Worm (Caenorhabditis elegans) whole organism, young adult: Measurements from ENCODE around the gene npp-20.
A peak's percentile ranks its signal among the peaks of the same experiment; 100 is the strongest.

Source experiments
- C17E4.6 ChIP-seq: fragments of 200-800 bp; sonication (Bioruptor generic); IDR thresholded peaks from 2 replicates; pipeline ENCODE4 v1.3.6; 2022; ENCODE audit warnings: missing genetic modification reagents, missing genetic modification characterization, missing compliant biosample characterization
- F22D6.2 ChIP-seq: sonication (generic microtip); optimal IDR thresholded peaks from 2 replicates; lab custom pipeline; 2016; ENCODE audit warnings: mild to moderate bottlenecking, missing genetic modification characterization, missing compliant biosample characterization
- F52B5.7 ChIP-seq: sonication (generic microtip); optimal IDR thresholded peaks from 2 replicates; lab custom pipeline; 2016; ENCODE audit warnings: mild to moderate bottlenecking, missing genetic modification characterization, missing compliant biosample characterization
- F57A8.1 ChIP-seq: fragments of 200-800 bp; sonication (Bioruptor generic); optimal IDR thresholded peaks from 2 replicates; lab custom pipeline; 2018; ENCODE audit warnings: mild to moderate bottlenecking, missing genetic modification characterization, moderate library complexity, missing compliant biosample characterization
- K11D2.4 ChIP-seq: fragments of 200-800 bp; sonication (Bioruptor generic); IDR thresholded peaks from 2 replicates; pipeline ENCODE4 v1.3.6; 2022; ENCODE audit warnings: missing genetic modification reagents, missing genetic modification characterization, missing compliant biosample characterization
- T26A5.8 ChIP-seq: sonication (generic microtip); optimal IDR thresholded peaks from 2 replicates; lab custom pipeline; 2016; ENCODE audit warnings: missing genetic modification characterization, missing compliant biosample characterization
- Y53G8AR.9 ChIP-seq: fragments of 200-800 bp; sonication (Bioruptor generic); conservative IDR thresholded peaks from 2 replicates; pipeline ENCODE4 v1.3.6; 2022; ENCODE audit warnings: missing genetic modification reagents, missing genetic modification characterization, missing compliant biosample characterization
- Y56A3A.18 ChIP-seq: fragments of 200-800 bp; sonication (Bioruptor generic); IDR thresholded peaks from 2 replicates; pipeline ENCODE4 v1.3.6; 2022; ENCODE audit warnings: missing genetic modification reagents, missing genetic modification characterization, missing compliant biosample characterization
- atf-7 ChIP-seq: sonication (generic microtip); optimal IDR thresholded peaks from 2 replicates; lab custom pipeline; 2017; ENCODE audit warnings: mild to moderate bottlenecking, missing genetic modification characterization, missing compliant biosample characterization
- attf-5 ChIP-seq: fragments of 200-800 bp; sonication (Bioruptor generic); optimal IDR thresholded peaks from 2 replicates; lab custom pipeline; 2018; ENCODE audit warnings: mild to moderate bottlenecking, missing genetic modification characterization, missing compliant biosample characterization
- bed-1 ChIP-seq: fragments of 200-800 bp; sonication (Bioruptor generic); IDR thresholded peaks from 2 replicates; pipeline ENCODE4 v1.3.6; 2022; ENCODE audit warnings: missing genetic modification reagents, missing genetic modification characterization, missing compliant biosample characterization
- cebp-2 ChIP-seq: fragments of 200-800 bp; sonication (Bioruptor generic); IDR thresholded peaks from 2 replicates; pipeline ENCODE4 v1.3.6; 2022; ENCODE audit warnings: missing genetic modification characterization, missing compliant biosample characterization
- ceh-40 ChIP-seq: fragments of 200-800 bp; sonication (Bioruptor generic); IDR thresholded peaks from 2 replicates; pipeline ENCODE4 v1.3.6; 2022; ENCODE audit warnings: missing genetic modification characterization, missing compliant biosample characterization
- chd-7 ChIP-seq: sonication (generic microtip); optimal IDR thresholded peaks from 2 replicates; lab custom pipeline; 2016; ENCODE audit warnings: mild to moderate bottlenecking, missing genetic modification characterization, moderate library complexity, missing compliant biosample characterization
- dpl-1 ChIP-seq: fragments of 150-350 bp; optimal IDR thresholded peaks from 2 replicates; lab custom pipeline; 2014; ENCODE audit warnings: missing biosample characterization, missing genetic modification reagents, missing genetic modification characterization
- efl-1 ChIP-seq: fragments of 150-350 bp; optimal IDR thresholded peaks from 2 replicates; lab custom pipeline; 2014; ENCODE audit warnings: missing biosample characterization, missing genetic modification reagents, missing genetic modification characterization
- egl-44 ChIP-seq: fragments of 200-800 bp; sonication (Bioruptor generic); IDR thresholded peaks from 2 replicates; pipeline ENCODE4 v1.3.6; 2022; ENCODE audit warnings: missing genetic modification reagents, missing genetic modification characterization, missing compliant biosample characterization
- egrh-3 ChIP-seq: fragments of 200-800 bp; sonication (Bioruptor generic); IDR thresholded peaks from 2 replicates; pipeline ENCODE4 v1.3.6; 2022; ENCODE audit warnings: missing genetic modification reagents, missing genetic modification characterization, missing compliant biosample characterization
- ekl-4 ChIP-seq: fragments of 200-800 bp; sonication (Bioruptor generic); IDR thresholded peaks from 2 replicates; pipeline ENCODE4 v1.3.6; 2022; ENCODE audit warnings: missing genetic modification reagents, missing genetic modification characterization, missing compliant biosample characterization
- ets-4 ChIP-seq: fragments of 200-800 bp; sonication (Bioruptor generic); optimal IDR thresholded peaks from 2 replicates; lab custom pipeline; 2018; ENCODE audit warnings: mild to moderate bottlenecking, missing genetic modification characterization, missing compliant biosample characterization
- him-1 ChIP-seq: sonication (generic microtip); optimal IDR thresholded peaks from 2 replicates; lab custom pipeline; 2016; ENCODE audit warnings: missing genotype, missing genetic modification reagents, missing genetic modification characterization, missing compliant biosample characterization
- hlh-12 ChIP-seq: sonication (generic microtip); optimal IDR thresholded peaks from 2 replicates; lab custom pipeline; 2016; ENCODE audit warnings: missing genetic modification characterization, missing compliant biosample characterization
- hmg-1.2 ChIP-seq: fragments of 200-800 bp; sonication (Bioruptor generic); IDR thresholded peaks from 2 replicates; pipeline ENCODE4 v1.3.6; 2022; ENCODE audit warnings: missing genetic modification reagents, missing genetic modification characterization, missing compliant biosample characterization
- hrde-1 ChIP-seq: sonication (generic microtip); optimal IDR thresholded peaks from 2 replicates; lab custom pipeline; 2016; ENCODE audit warnings: missing genetic modification characterization, mild to moderate bottlenecking, missing compliant biosample characterization, moderate library complexity, missing genotype, missing genetic modification reagents, borderline replicate concordance
- lag-1 ChIP-seq: fragments of 200-800 bp; sonication (Bioruptor generic); IDR thresholded peaks from 2 replicates; pipeline ENCODE4 v1.3.6; 2022; ENCODE audit warnings: missing genetic modification reagents, missing genetic modification characterization, missing compliant biosample characterization
- let-526 ChIP-seq: fragments of 200-800 bp; sonication (Bioruptor generic); IDR thresholded peaks from 2 replicates; pipeline ENCODE4 v1.3.6; 2022; ENCODE audit warnings: missing genetic modification reagents, missing genetic modification characterization, missing compliant biosample characterization
- lin-26 ChIP-seq: fragments of 200-800 bp; sonication (Bioruptor generic); IDR thresholded peaks from 2 replicates; pipeline ENCODE4 v1.3.6; 2022; ENCODE audit warnings: missing genetic modification reagents, missing genetic modification characterization, missing compliant biosample characterization
- lin-40 ChIP-seq: sonication (generic microtip); optimal IDR thresholded peaks from 2 replicates; lab custom pipeline; 2016; ENCODE audit warnings: missing genetic modification characterization, mild to moderate bottlenecking, missing compliant biosample characterization, missing genotype, missing genetic modification reagents
- lsy-27 ChIP-seq: sonication (generic microtip); optimal IDR thresholded peaks from 2 replicates; lab custom pipeline; 2017; ENCODE audit warnings: missing genetic modification characterization, mild to moderate bottlenecking, missing compliant biosample characterization, antibody characterized with exemption, missing genotype, borderline replicate concordance; ENCODE audit not compliant: insufficient read depth
- madf-6 ChIP-seq: fragments of 200-800 bp; sonication (Bioruptor generic); IDR thresholded peaks from 2 replicates; pipeline ENCODE4 v1.3.6; 2022; ENCODE audit warnings: missing genetic modification reagents, missing genetic modification characterization, missing compliant biosample characterization
- nfya-2 ChIP-seq: fragments of 200-800 bp; sonication (Bioruptor generic); IDR thresholded peaks from 2 replicates; pipeline ENCODE4 v1.3.6; 2022; ENCODE audit warnings: missing genetic modification reagents, missing genetic modification characterization, missing compliant biosample characterization
- nhr-90 ChIP-seq: sonication (generic microtip); optimal IDR thresholded peaks from 2 replicates; lab custom pipeline; 2016; ENCODE audit warnings: missing genotype, mild to moderate bottlenecking, missing genetic modification characterization, missing compliant biosample characterization
- snpc-1.1 ChIP-seq: sonication (generic microtip); optimal IDR thresholded peaks from 2 replicates; lab custom pipeline; 2017; ENCODE audit warnings: missing genetic modification characterization, mild to moderate bottlenecking, missing compliant biosample characterization, antibody characterized with exemption, moderate library complexity, missing genotype, missing genetic modification reagents; ENCODE audit not compliant: insufficient read depth
- snpc-1.3 ChIP-seq: sonication (generic microtip); optimal IDR thresholded peaks from 2 replicates; lab custom pipeline; 2017; ENCODE audit warnings: missing genetic modification characterization, mild to moderate bottlenecking, missing compliant biosample characterization, antibody characterized with exemption, moderate library complexity, missing genotype, missing genetic modification reagents; ENCODE audit not compliant: insufficient read depth
- snpc-4 ChIP-seq, 5 experiments: fragments of 150-350 bp in 1 of 5; sonication (generic microtip) in 4 of 5; optimal IDR thresholded peaks; 2 replicates each; lab custom pipeline; 2014 to 2018; ENCODE audit warnings: missing genetic modification characterization in 5 of 5, missing biosample characterization in 3 of 5, antibody characterized with exemption in 2 of 5, mild to moderate bottlenecking in 2 of 5, missing compliant biosample characterization in 2 of 5, missing genotype in 2 of 5, moderate library complexity in 2 of 5, missing genetic modification reagents in 1 of 5
- sptf-2 ChIP-seq: fragments of 200-800 bp; sonication (Bioruptor generic); optimal IDR thresholded peaks from 2 replicates; lab custom pipeline; 2018; ENCODE audit warnings: mild to moderate bottlenecking, missing genetic modification characterization, missing compliant biosample characterization
- tbp1 ChIP-seq: fragments of 200-800 bp; sonication (Bioruptor generic); optimal IDR thresholded peaks from 2 replicates; lab custom pipeline; 2018; ENCODE audit warnings: mild to moderate bottlenecking, missing genetic modification characterization, missing compliant biosample characterization
- tlf-1 ChIP-seq: fragments of 200-800 bp; sonication (Bioruptor generic); optimal IDR thresholded peaks from 2 replicates; lab custom pipeline; 2018; ENCODE audit warnings: mild to moderate bottlenecking, missing genetic modification characterization, missing compliant biosample characterization
- unc-62 ChIP-seq: fragments of 150-350 bp; optimal IDR thresholded peaks from 2 replicates; lab custom pipeline; 2014; ENCODE audit warnings: missing biosample characterization, missing genetic modification reagents, missing genetic modification characterization
- zfh-2 ChIP-seq: fragments of 200-800 bp; sonication (Bioruptor generic); conservative IDR thresholded peaks from 2 replicates; pipeline ENCODE4 v1.3.6; 2022; ENCODE audit warnings: missing genetic modification reagents, missing genetic modification characterization, missing compliant biosample characterization
- zim-3 ChIP-seq: sonication (generic microtip); optimal IDR thresholded peaks from 2 replicates; lab custom pipeline; 2017; ENCODE audit warnings: mild to moderate bottlenecking, missing genetic modification characterization, moderate library complexity, missing compliant biosample characterization
- ztf-6 ChIP-seq: fragments of 200-800 bp; sonication (Bioruptor generic); IDR thresholded peaks from 2 replicates; pipeline ENCODE4 v1.3.6; 2022; ENCODE audit warnings: missing genetic modification reagents, missing genetic modification characterization, missing compliant biosample characterization

npp-20 gene

ce11 chrIV:1460686-1461085 lies 35.1 kb downstream of the npp-20 start, which contains the start of gene col-106:
Gene col-106, minus strand, starts transcription at chrIV:1460786.
- TF ChIP-seq hrde-1 = no peak
- TF ChIP-seq nhr-90 = no peak

DNA sequence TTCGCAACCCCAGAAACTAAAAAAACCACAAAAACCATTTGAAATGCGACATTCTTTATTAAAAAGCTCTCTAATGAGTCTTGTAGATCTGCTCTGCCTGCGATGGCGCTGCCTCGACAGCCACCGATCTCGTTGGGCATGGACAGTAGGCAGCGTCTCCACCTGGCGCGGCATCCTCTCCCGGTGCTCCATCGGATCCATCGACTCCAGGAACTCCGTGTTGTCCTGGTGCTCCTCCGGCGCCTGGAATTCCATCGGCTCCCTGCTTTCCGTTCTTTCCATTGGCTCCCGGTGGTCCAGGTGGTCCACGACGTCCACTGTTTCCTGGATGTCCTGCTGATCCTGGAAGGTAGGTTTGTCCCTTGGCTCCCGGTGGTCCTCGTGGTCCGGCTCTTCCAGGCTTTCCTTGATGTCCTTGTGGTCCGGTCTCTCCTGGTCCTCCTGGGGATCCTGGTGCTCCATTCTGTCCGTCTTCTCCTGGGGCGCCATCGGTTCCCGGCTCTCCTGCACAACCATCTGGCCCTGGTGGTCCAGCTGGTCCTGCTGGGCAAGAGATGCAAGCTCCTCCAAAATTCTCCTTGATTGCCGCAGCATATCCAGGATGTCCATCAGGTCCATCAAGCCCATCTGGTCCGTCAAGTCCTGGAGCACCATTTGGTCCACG lies 35.9 kb downstream of the npp-20 start:
- TF ChIP-seq Y56A3A.18 (GFP tag; lab: Robert Waterston, UW) (0 out of 2 replicates have a peak, but pooled peaks have one; percentile 35), unc-62 (GFP tag; lab: Kevin White, UChicago) (no peak), dpl-1 (GFP tag; lab: Kevin White, UChicago) (no peak), zfh-2 (GFP tag; lab: Robert Waterston, UW) (peak; percentile 85), F57A8.1 (GFP tag; lab: Kevin White, UChicago) (no peak), K11D2.4 (GFP tag; lab: Robert Waterston, UW) (no peak), egrh-3 (GFP tag; lab: Robert Waterston, UW) (peak; percentile 67; the same call in 1 of the 2 replicates), sptf-2 (peak; percentile 11)

ce11 chrIV:1459419-1459818 lies 36.4 kb downstream of the npp-20 start:
- TF ChIP-seq T26A5.8 = no peak
- TF ChIP-seq C17E4.6 (GFP tag; lab: Robert Waterston, UW) = no peak
- TF ChIP-seq let-526 (GFP tag; lab: Robert Waterston, UW) = no peak
- no peak for TF ChIP-seq bed-1 (GFP tag; lab: Robert Waterston, UW)
- no peak for TF ChIP-seq snpc-4 (GFP tag; optimal IDR thresholded peaks at IDR 0.05; lab: Kevin White, UChicago)
- TF ChIP-seq snpc-4 (tag; optimal IDR thresholded peaks at IDR 0.05; lab: Kevin White, UChicago) = peak in 1 of 4 experiments; percentile 13
- TF ChIP-seq F22D6.2 (tag; lab: Kevin White, UChicago) = no peak
- TF ChIP-seq snpc-1.3 (tag; lab: Kevin White, UChicago) = no peak
- 0 out of 2 replicates have a peak, but pooled peaks have one; percentile 29 for TF ChIP-seq cebp-2
- TF ChIP-seq hlh-12 = no peak
- TF ChIP-seq ekl-4 = no peak
- peak; percentile 73 for TF ChIP-seq Y53G8AR.9 (GFP tag; lab: Robert Waterston, UW)
- no peak for TF ChIP-seq atf-7 (tag; lab: Kevin White, UChicago)
- TF ChIP-seq him-1 (tag; lab: Kevin White, UChicago) = no peak
- TF ChIP-seq F57A8.1 (GFP tag; lab: Kevin White, UChicago) = no peak
- no peak for TF ChIP-seq ztf-6 (GFP tag; lab: Robert Waterston, UW)
- no peak for TF ChIP-seq zim-3 (tag; lab: Kevin White, UChicago)
- TF ChIP-seq efl-1 (GFP tag; lab: Kevin White, UChicago) = no peak
- peak; percentile 54 for TF ChIP-seq nhr-90
- peak; percentile 82 for TF ChIP-seq lin-26 (GFP tag; lab: Robert Waterston, UW)
- TF ChIP-seq lin-40 (tag; lab: Kevin White, UChicago) = peak; percentile 49
- TF ChIP-seq nfya-2 = no peak
- no peak for TF ChIP-seq egl-44 (GFP tag; lab: Robert Waterston, UW)
- peak; percentile 38 for TF ChIP-seq chd-7 (tag; lab: Kevin White, UChicago)
- no peak for TF ChIP-seq madf-6 (GFP tag; lab: Robert Waterston, UW)
- no peak for TF ChIP-seq dpl-1 (GFP tag; lab: Kevin White, UChicago)
- no peak for TF ChIP-seq attf-5 (GFP tag; lab: Kevin White, UChicago)
- 0 out of 2 replicates have a peak, but pooled peaks have one; percentile 67 for TF ChIP-seq K11D2.4 (GFP tag; lab: Robert Waterston, UW)
- no peak for TF ChIP-seq lag-1
- no peak for TF ChIP-seq F52B5.7 (tag; lab: Kevin White, UChicago)
- no peak for TF ChIP-seq lsy-27 (tag; lab: Kevin White, UChicago)
- TF ChIP-seq Y56A3A.18 (GFP tag; lab: Robert Waterston, UW) = no peak
- no peak for TF ChIP-seq tbp1
- TF ChIP-seq hmg-1.2 (GFP tag; lab: Robert Waterston, UW) = no peak
- no peak for TF ChIP-seq tlf-1 (GFP tag; lab: Kevin White, UChicago)
- no peak for TF ChIP-seq snpc-1.1 (tag; lab: Kevin White, UChicago)
- TF ChIP-seq egrh-3 (GFP tag; lab: Robert Waterston, UW) = no peak
- no peak for TF ChIP-seq ceh-40 (GFP tag; lab: Robert Waterston, UW)
- no peak for TF ChIP-seq ets-4 (GFP tag; lab: Kevin White, UChicago)
